Fruit fly (Drosophila melanogaster) whole organism, prepupa: ENCODE data around the gene CG11360.

ENCODE experiments used
- Blimp-1 ChIP-seq: fragments of 200-800 bp; sonication (Bioruptor generic); optimal IDR thresholded peaks from 3 replicates; lab custom pipeline; 2017; ENCODE audit warnings: missing biosample characterization, missing genetic modification characterization, mild to moderate bottlenecking, moderate library complexity, missing genetic modification reagents
- CG10631 ChIP-seq: fragments of 200-800 bp; sonication (Bioruptor generic); optimal IDR thresholded peaks from 2 replicates; lab custom pipeline; 2016; ENCODE audit warnings: missing biosample characterization, missing genetic modification characterization
- CG10669 ChIP-seq: fragments of 200-800 bp; sonication (Bioruptor generic); optimal IDR thresholded peaks from 3 replicates; lab custom pipeline; 2018; ENCODE audit warnings: missing biosample characterization, mild to moderate bottlenecking, missing genetic modification characterization, moderate library complexity
- CG11294 ChIP-seq: fragments of 200-800 bp; sonication (Bioruptor generic); IDR thresholded peaks from 2 replicates; pipeline ENCODE4 v1.3.6; 2022; ENCODE audit warnings: missing biosample characterization, missing genetic modification characterization
- CG11762 ChIP-seq: fragments of 200-800 bp; sonication (Bioruptor generic); optimal IDR thresholded peaks from 3 replicates; lab custom pipeline; 2016; ENCODE audit warnings: missing biosample characterization, missing genetic modification characterization; ENCODE audit not compliant: insufficient read depth
- CG11902 ChIP-seq: fragments of 200-800 bp; sonication (Bioruptor generic); optimal IDR thresholded peaks from 3 replicates; lab custom pipeline; 2016; ENCODE audit warnings: missing biosample characterization, missing genetic modification characterization
- CG15336 ChIP-seq: fragments of 200-800 bp; sonication (Bioruptor generic); IDR thresholded peaks from 2 replicates; pipeline ENCODE4 v1.3.6; 2022; ENCODE audit warnings: missing biosample characterization, missing genetic modification characterization
- CG1621 ChIP-seq: fragments of 200-800 bp; sonication (Bioruptor generic); optimal IDR thresholded peaks from 3 replicates; lab custom pipeline; 2018; ENCODE audit warnings: missing biosample characterization, mild to moderate bottlenecking, missing genetic modification characterization
- CG3032 ChIP-seq: fragments of 200-800 bp; optimal IDR thresholded peaks from 2 replicates; lab custom pipeline; 2019; ENCODE audit warnings: missing biosample characterization, mild to moderate bottlenecking, missing genetic modification characterization, moderate library complexity
- CG31627 ChIP-seq: fragments of 200-800 bp; sonication (Bioruptor generic); optimal IDR thresholded peaks from 3 replicates; lab custom pipeline; 2016; ENCODE audit warnings: missing biosample characterization, missing genetic modification characterization
- CG32006 ChIP-seq: fragments of 200-800 bp; sonication (Bioruptor generic); optimal IDR thresholded peaks from 3 replicates; lab custom pipeline; 2017; ENCODE audit warnings: missing biosample characterization, mild to moderate bottlenecking, missing genetic modification characterization
- CG34406 ChIP-seq: fragments of 200-800 bp; sonication (Bioruptor generic); optimal IDR thresholded peaks from 3 replicates; lab custom pipeline; 2016; ENCODE audit warnings: missing biosample characterization, missing genetic modification characterization
- CG4318 ChIP-seq: fragments of 200-800 bp; sonication (Bioruptor generic); optimal IDR thresholded peaks from 3 replicates; lab custom pipeline; 2017; ENCODE audit warnings: missing biosample characterization, mild to moderate bottlenecking, missing genetic modification characterization
- CG6276 ChIP-seq: fragments of 200-800 bp; sonication (Bioruptor generic); optimal IDR thresholded peaks from 2 replicates; lab custom pipeline; 2017; ENCODE audit warnings: missing biosample characterization, mild to moderate bottlenecking, missing genetic modification characterization
- CG6808 ChIP-seq: fragments of 200-800 bp; sonication (Bioruptor generic); optimal IDR thresholded peaks from 3 replicates; lab custom pipeline; 2017; ENCODE audit warnings: missing biosample characterization, missing genetic modification characterization, mild to moderate bottlenecking, moderate library complexity, missing genetic modification reagents
- CG6854 ChIP-seq: fragments of 200-800 bp; sonication (Bioruptor generic); optimal IDR thresholded peaks from 2 replicates; lab custom pipeline; 2017; ENCODE audit warnings: missing biosample characterization, mild to moderate bottlenecking, missing genetic modification characterization
- CG7368 ChIP-seq: fragments of 200-800 bp; sonication (Bioruptor generic); optimal IDR thresholded peaks from 3 replicates; lab custom pipeline; 2016; ENCODE audit warnings: missing biosample characterization, missing genetic modification characterization
- CG8119 ChIP-seq: fragments of 200-800 bp; sonication (Bioruptor generic); IDR thresholded peaks from 3 replicates; pipeline ENCODE4 v1.3.6; 2022; ENCODE audit warnings: missing biosample characterization, missing genetic modification characterization
- CG8632 ChIP-seq: fragments of 200-800 bp; sonication (Bioruptor generic); optimal IDR thresholded peaks from 3 replicates; lab custom pipeline; 2016; ENCODE audit warnings: missing biosample characterization, missing genetic modification characterization
- Eip78C ChIP-seq: fragments of 200-800 bp; sonication (Bioruptor generic); peaks from one replicate; lab custom pipeline; 2016; ENCODE audit warnings: missing biosample characterization, missing genetic modification characterization
- Eip93F ChIP-seq: fragments of 200-800 bp; sonication (Bioruptor generic); optimal IDR thresholded peaks from 2 replicates; lab custom pipeline; 2016; ENCODE audit warnings: missing biosample characterization, mild to moderate bottlenecking, missing genetic modification characterization
- Ets21C ChIP-seq: fragments of 200-800 bp; sonication (Bioruptor generic); optimal IDR thresholded peaks from 3 replicates; lab custom pipeline; 2016; ENCODE audit warnings: missing biosample characterization, missing genetic modification characterization
- Hr38 ChIP-seq: sonication (Bioruptor generic); optimal IDR thresholded peaks from 2 replicates; lab custom pipeline; 2016; ENCODE audit warnings: missing biosample characterization, missing genetic modification characterization
- Hr39 ChIP-seq: fragments of 200-800 bp; sonication (Bioruptor generic); optimal IDR thresholded peaks from 2 replicates; lab custom pipeline; 2016; ENCODE audit warnings: missing biosample characterization, missing genetic modification characterization
- Lpt ChIP-seq: fragments of 200-800 bp; sonication (Bioruptor generic); optimal IDR thresholded peaks from 3 replicates; lab custom pipeline; 2016; ENCODE audit warnings: missing biosample characterization, missing genetic modification characterization
- Met ChIP-seq: fragments of 200-800 bp; sonication (Bioruptor generic); optimal IDR thresholded peaks from 3 replicates; lab custom pipeline; 2016; ENCODE audit warnings: missing biosample characterization, missing genetic modification characterization
- OdsH ChIP-seq: fragments of 200-800 bp; sonication (Bioruptor generic); optimal IDR thresholded peaks from 3 replicates; lab custom pipeline; 2016; ENCODE audit warnings: missing biosample characterization, missing genetic modification characterization
- Smox ChIP-seq: fragments of 200-800 bp; sonication (Bioruptor generic); optimal IDR thresholded peaks from 3 replicates; lab custom pipeline; 2016; ENCODE audit warnings: missing biosample characterization, missing genetic modification characterization
- Sox102F ChIP-seq: fragments of 200-800 bp; sonication (Bioruptor generic); optimal IDR thresholded peaks from 2 replicates; lab custom pipeline; 2016; ENCODE audit warnings: missing biosample characterization, mild to moderate bottlenecking, missing genetic modification characterization
- Sox14 ChIP-seq: fragments of 200-800 bp; sonication (Bioruptor generic); optimal IDR thresholded peaks from 3 replicates; lab custom pipeline; 2016; ENCODE audit warnings: missing biosample characterization, missing genetic modification characterization
- acj6 ChIP-seq: fragments of 200-800 bp; sonication (Bioruptor generic); optimal IDR thresholded peaks from 3 replicates; lab custom pipeline; 2016; ENCODE audit warnings: missing biosample characterization, missing genetic modification characterization
- eg ChIP-seq: fragments of 200-800 bp; sonication (Bioruptor generic); IDR thresholded peaks from 3 replicates; pipeline ENCODE4 v1.3.6; 2022; ENCODE audit warnings: missing biosample characterization, missing genetic modification characterization
- fd59A ChIP-seq: fragments of 200-800 bp; sonication (Bioruptor generic); optimal IDR thresholded peaks from 2 replicates; lab custom pipeline; 2017; ENCODE audit warnings: missing biosample characterization, mild to moderate bottlenecking, missing genetic modification characterization, missing genetic modification reagents
- fkh ChIP-seq: fragments of 200-800 bp; sonication (Bioruptor generic); optimal IDR thresholded peaks from 3 replicates; lab custom pipeline; 2017; ENCODE audit warnings: missing biosample characterization, mild to moderate bottlenecking, missing genetic modification characterization, moderate library complexity
- lz ChIP-seq: fragments of 200-800 bp; sonication (Bioruptor generic); optimal IDR thresholded peaks from 3 replicates; lab custom pipeline; 2016; ENCODE audit warnings: missing biosample characterization, missing genetic modification characterization
- net ChIP-seq: fragments of 200-800 bp; sonication (Bioruptor generic); optimal IDR thresholded peaks from 3 replicates; lab custom pipeline; 2016; ENCODE audit warnings: missing biosample characterization, missing genetic modification characterization
- pdm3 ChIP-seq: fragments of 200-800 bp; sonication (Bioruptor generic); optimal IDR thresholded peaks from 3 replicates; lab custom pipeline; 2016; ENCODE audit warnings: missing biosample characterization, missing genetic modification characterization
- spab ChIP-seq: fragments of 200-800 bp; sonication (Bioruptor generic); optimal IDR thresholded peaks from 2 replicates; lab custom pipeline; 2017; ENCODE audit warnings: missing biosample characterization, mild to moderate bottlenecking, missing genetic modification characterization, missing genetic modification reagents
- ss ChIP-seq, 2 experiments: fragments of 200-800 bp; sonication (Bioruptor generic); optimal IDR thresholded peaks; 2 replicates in 1 of 2; 3 replicates in 1 of 2; lab custom pipeline; 2017 to 2018; ENCODE audit warnings: mild to moderate bottlenecking in 2 of 2, missing biosample characterization in 2 of 2, missing genetic modification characterization in 2 of 2, moderate library complexity in 1 of 2
- svp ChIP-seq: fragments of 200-800 bp; sonication (Bioruptor generic); peaks from one replicate; lab custom pipeline; 2016; ENCODE audit warnings: missing biosample characterization, missing genetic modification characterization
- topi ChIP-seq: fragments of 200-800 bp; sonication (Bioruptor generic); optimal IDR thresholded peaks from 3 replicates; lab custom pipeline; 2016; ENCODE audit warnings: missing biosample characterization, missing genetic modification characterization
- vri ChIP-seq: fragments of 200-800 bp; sonication (Bioruptor generic); optimal IDR thresholded peaks from 3 replicates; lab custom pipeline; 2016; ENCODE audit warnings: missing biosample characterization, mild to moderate bottlenecking, missing genetic modification characterization

CG11360 gene

DNA sequence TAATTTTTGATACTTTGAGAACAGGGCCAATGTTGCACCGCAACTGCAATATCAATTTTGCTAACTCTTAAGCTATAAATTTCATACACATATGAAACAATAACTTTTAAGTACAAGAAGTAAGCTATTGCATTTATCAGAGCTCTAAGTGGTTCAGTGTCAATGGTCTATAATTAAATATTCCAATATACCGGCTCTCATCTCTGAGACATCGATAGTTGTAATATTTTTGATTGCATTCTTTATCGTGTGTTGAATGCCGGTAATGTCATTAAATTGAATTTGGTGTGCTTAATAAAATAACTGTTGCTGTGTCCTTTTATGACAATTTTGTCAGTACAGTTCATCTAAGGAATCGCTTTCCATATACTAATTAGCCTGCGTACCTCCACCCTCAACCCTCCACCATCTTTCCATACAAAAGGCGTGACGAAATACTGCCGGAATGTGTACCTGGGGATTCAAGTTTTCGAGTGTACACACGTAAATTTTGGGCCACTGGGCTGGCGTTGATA, at the start of gene CG11360:
Gene CG11360, plus strand, starts transcription at position 238 of the 515 bp plus-strand sequence.
- peak in 1 of 2 experiments; percentile 14 for TF ChIP-seq ss (GFP tag; optimal IDR thresholded peaks at IDR 0.05; lab: Kevin White, UChicago)
- no peak for TF ChIP-seq Eip93F
- TF ChIP-seq fd59A: no peak
- TF ChIP-seq Hr39 (GFP tag; lab: Kevin White, UChicago): peak; percentile 33
- no peak for TF ChIP-seq vri (GFP tag; lab: Kevin White, UChicago)
- peak; percentile 27 for TF ChIP-seq CG10631
- no peak for TF ChIP-seq CG6276 (GFP tag; lab: Kevin White, UChicago)
- peak; percentile 26 for TF ChIP-seq pdm3 (GFP tag; lab: Kevin White, UChicago)
- TF ChIP-seq CG10669 (GFP tag; lab: Kevin White, UChicago): peak; percentile 13
- TF ChIP-seq CG4318: no peak
- peak; percentile 41 for TF ChIP-seq CG3032 (tag; lab: Kevin White, UChicago)
- TF ChIP-seq CG31627 (GFP tag; lab: Kevin White, UChicago): peak; percentile 42
- TF ChIP-seq topi: peak; percentile 29
- no peak for TF ChIP-seq eg (GFP tag; lab: Robert Waterston, UW)
- peak; percentile 18 for TF ChIP-seq acj6 (GFP tag; lab: Kevin White, UChicago)
- peak; percentile 31 for TF ChIP-seq OdsH (GFP tag; lab: Kevin White, UChicago)
- no peak for TF ChIP-seq net (GFP tag; lab: Kevin White, UChicago)
- TF ChIP-seq Sox14: peak; percentile 36
- peak; percentile 9 for TF ChIP-seq lz (GFP tag; lab: Kevin White, UChicago)
- no peak for TF ChIP-seq CG8632
- TF ChIP-seq spab (GFP tag; lab: Kevin White, UChicago): no peak
- TF ChIP-seq Eip78C: peak; percentile 63
- TF ChIP-seq Lpt: no peak
- TF ChIP-seq CG1621 (tag; lab: Kevin White, UChicago): peak; percentile 33
- TF ChIP-seq Met (GFP tag; lab: Kevin White, UChicago): no peak
- TF ChIP-seq CG6854 (GFP tag; lab: Kevin White, UChicago): peak; percentile 18
- no peak for TF ChIP-seq CG15336 (GFP tag; lab: Robert Waterston, UW)

DNA sequence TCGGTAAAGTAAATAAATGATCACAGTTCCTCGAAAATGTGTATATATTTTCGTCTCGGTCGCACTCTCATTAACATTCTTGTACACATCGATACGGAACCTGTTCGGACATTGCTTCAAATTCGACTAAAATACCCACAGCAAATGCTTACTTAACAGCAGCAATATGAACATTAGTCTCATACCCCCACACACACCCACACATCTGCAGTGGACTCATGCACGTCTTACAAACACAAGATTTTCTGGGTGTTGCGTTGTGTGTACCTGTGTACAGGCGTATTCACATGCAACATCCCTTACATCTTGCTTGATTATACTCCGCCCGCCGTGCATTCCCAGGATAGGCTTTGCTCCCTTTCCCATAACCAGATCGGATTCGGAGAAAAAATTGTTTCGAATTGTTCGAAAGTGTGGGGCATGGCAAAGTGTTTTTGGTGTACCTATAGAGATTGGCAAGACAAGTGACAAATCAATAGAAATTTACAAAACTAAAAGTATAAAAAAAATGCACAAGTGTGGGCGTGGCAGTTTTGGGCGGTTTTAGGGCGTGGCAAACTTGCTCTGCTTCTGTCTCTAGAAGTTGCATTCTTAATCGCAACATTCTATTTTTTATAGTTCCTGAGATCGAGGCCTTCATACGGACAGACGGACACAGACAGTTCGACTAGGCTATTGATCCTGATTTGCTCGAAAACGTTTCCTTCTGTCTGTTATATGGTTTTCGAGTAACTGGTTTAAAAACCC, 44.9 kb upstream of the CG11360 start, which contains the start of gene mav:
Gene mav, minus strand, starts transcription at position 134 of the 747 bp plus-strand sequence.
- TF ChIP-seq net (GFP tag; lab: Kevin White, UChicago) (no peak), Blimp-1 (GFP tag; lab: Kevin White, UChicago) (no peak), vri (GFP tag; lab: Kevin White, UChicago) (peak; percentile 16), Eip78C (peak; percentile 51), CG6808 (GFP tag; lab: Kevin White, UChicago) (peak; percentile 51), CG31627 (GFP tag; lab: Kevin White, UChicago) (no peak), CG15336 (GFP tag; lab: Robert Waterston, UW) (no peak), Sox102F (GFP tag; lab: Kevin White, UChicago) (peak; percentile 29), fkh (no peak), svp (GFP tag; lab: Kevin White, UChicago) (no peak), CG6854 (GFP tag; lab: Kevin White, UChicago) (peak; percentile 72)

DNA sequence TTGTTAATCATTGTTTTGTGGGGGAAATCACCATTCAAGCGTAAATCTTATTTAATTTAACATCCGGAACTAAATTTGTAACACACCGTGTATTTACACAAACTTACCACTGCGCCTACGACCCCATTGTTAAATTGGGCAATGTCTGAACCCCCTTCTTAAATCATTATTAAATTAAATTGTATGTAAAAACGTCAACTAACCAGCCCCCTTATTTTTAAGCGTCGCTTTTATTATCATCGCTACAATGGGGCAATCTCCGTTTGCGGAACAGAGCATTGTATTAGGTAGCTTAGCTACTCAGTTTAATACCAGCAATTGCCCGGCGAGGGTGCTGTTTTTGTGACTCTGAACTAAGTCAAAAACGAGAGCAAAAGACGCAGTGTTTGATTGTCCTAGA, 41.6 kb upstream of the CG11360 start, which contains the start of gene Gat:
Gene Gat, plus strand, starts transcription at position 301 of the 400 bp plus-strand sequence.
- no peak for TF ChIP-seq Smox (GFP tag; lab: Kevin White, UChicago)

DNA sequence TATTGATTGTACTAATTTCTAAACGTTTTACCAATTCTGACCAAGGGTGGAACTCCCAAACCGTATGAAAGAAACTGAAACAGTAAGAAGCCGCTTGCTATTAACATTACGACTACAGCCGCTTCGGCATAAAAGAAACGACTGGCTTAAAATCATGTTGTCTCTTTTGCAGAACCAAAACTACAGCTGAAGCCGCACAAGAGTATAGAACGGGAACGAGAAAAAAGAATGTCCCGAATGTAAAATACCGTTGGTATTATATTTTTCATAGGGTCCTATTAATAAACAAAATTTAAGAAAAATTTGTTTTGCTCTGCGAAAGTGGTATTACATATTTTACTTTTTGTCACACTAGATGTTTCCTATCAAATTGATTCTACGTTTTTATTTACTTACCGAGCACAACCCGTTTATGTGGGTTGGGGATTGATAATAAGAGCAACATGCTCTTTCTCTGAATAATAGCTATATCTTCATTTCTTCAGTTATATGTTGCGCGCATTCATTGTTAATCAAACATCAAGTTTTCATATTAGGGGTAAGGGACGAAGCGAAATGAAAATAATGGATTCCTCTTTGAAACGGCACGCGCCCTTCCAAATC, 24.4 kb upstream of the CG11360 start, which contains the start of gene Ekar:
Gene Ekar, minus strand, starts transcription at position 143 of the 603 bp plus-strand sequence.
- TF ChIP-seq CG8119: no peak
- TF ChIP-seq CG6808 (GFP tag; lab: Kevin White, UChicago): no peak
- TF ChIP-seq CG34406: no peak
- TF ChIP-seq CG11762 (GFP tag; lab: Kevin White, UChicago): no peak
- TF ChIP-seq CG11294 (GFP tag; lab: Robert Waterston, UW): no peak
- TF ChIP-seq CG6276 (GFP tag; lab: Kevin White, UChicago): no peak
- no peak for TF ChIP-seq CG3032 (tag; lab: Kevin White, UChicago)
- no peak for TF ChIP-seq ss (GFP tag; optimal IDR thresholded peaks at IDR 0.05; lab: Kevin White, UChicago)
- TF ChIP-seq svp (GFP tag; lab: Kevin White, UChicago): no peak
- no peak for TF ChIP-seq Ets21C
- no peak for TF ChIP-seq CG6854 (GFP tag; lab: Kevin White, UChicago)
- TF ChIP-seq CG10669 (GFP tag; lab: Kevin White, UChicago): no peak
- no peak for TF ChIP-seq CG11902 (GFP tag; lab: Kevin White, UChicago)
- TF ChIP-seq CG32006 (GFP tag; lab: Kevin White, UChicago): no peak
- TF ChIP-seq fkh: no peak
- no peak for TF ChIP-seq CG7368 (GFP tag; lab: Kevin White, UChicago)
- TF ChIP-seq Hr38: no peak
- no peak for TF ChIP-seq net (GFP tag; lab: Kevin White, UChicago)
- no peak for TF ChIP-seq OdsH (GFP tag; lab: Kevin White, UChicago)
